Fruit fly (Drosophila melanogaster) whole organism, pupa: Measurements from ENCODE around the gene CG1774.

Experiments
- CG15710 ChIP-seq: fragments of 200-800 bp; sonication (Bioruptor generic); optimal IDR thresholded peaks from 2 replicates; lab custom pipeline; 2018; ENCODE audit warnings: missing biosample characterization, mild to moderate bottlenecking, missing genetic modification characterization, moderate library complexity
- CG32121 ChIP-seq: fragments of 200-800 bp; sonication (Bioruptor generic); IDR thresholded peaks from 2 replicates; pipeline ENCODE4 v1.3.6; 2022; ENCODE audit warnings: missing biosample characterization, missing genetic modification characterization
- CG34367 ChIP-seq: fragments of 200-800 bp; sonication (Bioruptor generic); optimal IDR thresholded peaks from 2 replicates; lab custom pipeline; 2018; ENCODE audit warnings: missing biosample characterization, mild to moderate bottlenecking, missing genetic modification characterization
- CG8301 ChIP-seq: fragments of 200-800 bp; sonication (Bioruptor generic); optimal IDR thresholded peaks from 2 replicates; lab custom pipeline; 2018; ENCODE audit warnings: missing biosample characterization, mild to moderate bottlenecking, missing genetic modification characterization
- CG9948 ChIP-seq: fragments of 200-800 bp; sonication (Bioruptor generic); optimal IDR thresholded peaks from 2 replicates; lab custom pipeline; 2018; ENCODE audit warnings: missing biosample characterization, mild to moderate bottlenecking, missing genetic modification characterization, moderate library complexity
- EcR ChIP-seq: fragments of 200-800 bp; sonication (Bioruptor generic); optimal IDR thresholded peaks from 3 replicates; lab custom pipeline; 2019; ENCODE audit warnings: missing biosample characterization, missing genetic modification characterization, mild to moderate bottlenecking, moderate library complexity, missing genetic modification reagents
- Pif1A ChIP-seq: fragments of 200-800 bp; sonication (Bioruptor generic); optimal IDR thresholded peaks from 3 replicates; lab custom pipeline; 2016; ENCODE audit warnings: missing biosample characterization, missing genetic modification characterization
- Pif1B ChIP-seq: fragments of 200-800 bp; sonication (Bioruptor generic); optimal IDR thresholded peaks from 3 replicates; lab custom pipeline; 2016; ENCODE audit warnings: missing biosample characterization, missing genetic modification characterization
- Snoo ChIP-seq: fragments of 200-800 bp; sonication (Bioruptor generic); optimal IDR thresholded peaks from 3 replicates; lab custom pipeline; 2017; ENCODE audit warnings: missing biosample characterization, mild to moderate bottlenecking, missing genetic modification characterization, inconsistent platforms

DNA sequence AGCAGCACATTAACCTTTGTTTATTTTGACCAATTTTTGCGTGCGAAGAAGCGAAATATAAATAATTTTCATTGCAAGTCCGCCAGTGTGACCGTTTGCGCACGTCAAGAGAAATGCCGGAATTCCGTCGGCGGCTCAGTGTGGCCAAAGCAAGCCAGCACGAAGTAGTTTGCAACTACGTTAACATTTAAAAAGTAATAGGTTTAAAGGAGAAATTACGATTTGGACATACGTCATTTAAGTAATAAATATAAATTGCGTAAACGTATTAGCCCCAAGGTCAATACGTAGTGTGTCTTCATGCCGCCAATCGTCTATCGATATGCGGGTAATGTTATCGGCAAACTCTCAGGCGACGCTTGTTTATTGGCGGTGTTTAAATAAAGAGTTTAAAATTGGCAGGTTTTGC is 12.0 kb upstream of the CG1774 start, which contains the start of the genes pygo and rod:
- TF ChIP-seq Pif1A (GFP tag; lab: Kevin White, UChicago) (no peak), Snoo (tag; lab: Kevin White, UChicago) (no peak), CG9948 (tag; lab: Kevin White, UChicago) (no peak), CG34367 (tag; lab: Kevin White, UChicago) (no peak), CG8301 (tag; lab: Kevin White, UChicago) (no peak), CG15710 (tag; lab: Kevin White, UChicago) (no peak), EcR (GFP tag; lab: Kevin White, UChicago) (no peak), Pif1B (no peak), CG32121 (no peak)
